Worm (Caenorhabditis elegans): ENCODE results near the gene pcs-1.

pcs-1 gene

DNA sequence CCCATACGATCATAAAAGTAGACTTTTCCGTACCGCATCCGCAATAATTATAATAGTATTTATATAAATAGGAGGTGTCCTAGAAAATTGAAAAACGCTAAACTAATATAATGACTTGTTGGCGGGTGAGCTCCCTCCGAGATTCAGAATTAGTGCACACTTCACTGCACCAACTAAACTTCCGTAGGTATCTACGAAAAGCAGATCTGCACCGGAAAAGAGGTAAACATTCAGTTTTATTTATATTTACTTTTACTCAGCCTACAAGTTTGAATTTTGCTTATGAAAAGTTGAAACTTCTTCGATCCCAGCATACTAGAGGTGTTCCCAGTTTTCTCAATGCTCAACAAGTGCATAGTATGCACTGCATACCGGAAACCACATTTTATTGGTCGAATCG, 14.5 kb upstream of the pcs-1 start, which contains the start of gene F07A11.1:
TSS of gene F07A11.1 (minus strand) at position 101 of the 400 bp plus-strand sequence.
- TF ChIP-seq snpc-4 (GFP tag; optimal IDR thresholded peaks at IDR 0.05) (no peak), snpc-4 (tag; optimal IDR thresholded peaks at IDR 0.05) (peak in 1 of 4 experiments; percentile 1), Y95B8A.8 (GFP tag; IDR thresholded peaks at IDR 0.05) (0 out of 2 replicates have a peak, but pooled peaks have one; percentile 49), him-1 (tag; optimal IDR thresholded peaks at IDR 0.05) (peak; percentile 55), B0336.3 (GFP tag; IDR thresholded peaks at IDR 0.05) (peak; percentile 36; the same call in 1 of the 2 replicates), mel-28 (tag; optimal IDR thresholded peaks at IDR 0.05; ENCODE audit: borderline replicate concordance) (no peak), madf-8 (GFP tag; conservative IDR thresholded peaks at IDR 0.05) (0 out of 2 replicates have a peak, but pooled peaks have one; percentile 20), snpc-3.4 (tag; optimal IDR thresholded peaks at IDR 0.05) (peak; percentile 5), lin-40 (tag; optimal IDR thresholded peaks at IDR 0.05) (no peak)

DNA sequence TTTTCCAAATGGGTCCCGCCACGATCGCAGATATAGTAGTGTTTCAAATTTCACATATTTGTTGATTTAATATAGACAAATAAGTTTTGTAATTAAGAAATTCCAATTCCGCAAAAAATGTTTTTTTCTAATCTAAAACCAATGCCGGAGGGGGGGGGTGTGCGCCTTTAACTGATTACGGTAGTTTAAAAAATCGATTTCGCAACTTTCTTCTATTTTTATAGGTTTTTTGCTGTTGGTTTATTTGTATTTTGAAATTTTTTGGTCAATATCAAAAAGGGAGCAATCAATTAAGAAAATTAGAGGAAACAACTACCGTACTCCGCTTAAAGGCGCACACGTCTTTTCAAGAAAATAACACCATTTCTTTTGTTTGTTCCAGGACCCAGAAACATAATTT, 14.0 kb upstream of the pcs-1 start:
- TF ChIP-seq dpff-1 (tag; optimal IDR thresholded peaks at IDR 0.05) (no peak), D2030.7 (GFP tag; IDR thresholded peaks at IDR 0.05) (no peak), lsl-1 (GFP tag; optimal IDR thresholded peaks at IDR 0.05) (peak; percentile 53), cebp-1 (GFP tag; IDR thresholded peaks at IDR 0.05) (no peak), cebp-1 (tag; optimal IDR thresholded peaks at IDR 0.05) (peak; percentile 35)

DNA sequence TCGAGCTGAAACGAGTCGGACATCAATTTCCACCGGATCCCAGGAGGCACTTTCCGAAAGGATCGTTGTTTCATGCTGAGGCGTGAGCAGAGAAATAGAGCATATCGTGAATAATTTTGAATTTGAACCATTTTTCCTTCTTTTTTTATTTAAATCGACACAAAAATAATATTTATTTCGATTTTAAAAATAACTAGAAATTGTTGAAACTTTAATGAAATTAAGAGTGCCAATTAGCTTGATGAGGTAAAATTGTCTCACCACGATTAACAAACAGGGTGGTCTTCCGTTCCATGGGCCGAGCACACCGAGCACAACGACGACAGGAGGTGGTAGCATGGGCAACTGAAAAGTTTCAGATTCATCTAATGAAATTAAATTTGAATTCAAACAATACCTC, 10.8 kb upstream of the pcs-1 start:
- TF ChIP-seq madf-3 (GFP tag; IDR thresholded peaks at IDR 0.05) (0 out of 2 replicates have a peak, but pooled peaks have one; percentile 34), rpc-1 (optimal IDR thresholded peaks at IDR 0.05) (no peak), rpc-1 (tag; optimal IDR thresholded peaks at IDR 0.05) (no peak), F33H1.4 (GFP tag; IDR thresholded peaks at IDR 0.05) (no peak)

DNA sequence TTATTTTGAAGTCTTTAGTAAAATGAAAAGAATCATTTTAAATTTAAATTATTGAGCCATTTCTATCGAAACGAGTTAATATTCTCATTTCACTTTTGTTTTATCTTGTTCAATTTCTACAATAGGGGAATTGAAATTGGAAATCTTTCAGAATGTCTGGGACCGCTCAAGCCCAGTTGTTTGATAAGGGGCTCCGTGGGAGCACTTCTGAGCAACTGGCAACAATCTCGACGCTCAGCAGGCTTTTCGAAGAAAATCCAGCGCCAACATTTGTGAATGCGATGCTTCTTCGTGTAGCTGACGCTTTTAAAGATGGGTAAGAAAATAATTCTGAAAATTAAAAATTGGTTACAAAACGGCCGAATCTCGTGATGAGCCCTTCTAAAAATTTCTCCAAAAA, 5.2 kb upstream of the pcs-1 start, which contains the start of gene ints-7:
TSS of gene ints-7 (plus strand) at position 152 of the 400 bp plus-strand sequence.
- TF ChIP-seq lsl-1 (GFP tag; optimal IDR thresholded peaks at IDR 0.05): no peak
- TF ChIP-seq hrde-1 (tag; optimal IDR thresholded peaks at IDR 0.05; ENCODE audit: borderline replicate concordance): peak; percentile 64
- TF ChIP-seq snpc-1.1 (tag; optimal IDR thresholded peaks at IDR 0.05; ENCODE audit: insufficient read depth): no peak
- TF ChIP-seq ztf-28 (GFP tag; IDR thresholded peaks at IDR 0.05): no peak
- TF ChIP-seq lir-1 (GFP tag; conservative IDR thresholded peaks at IDR 0.05): no peak
- no peak for TF ChIP-seq aptf-3 (GFP tag; IDR thresholded peaks at IDR 0.05)
- TF ChIP-seq F49E8.2 (tag; optimal IDR thresholded peaks at IDR 0.05; ENCODE audit: insufficient read depth): no peak
- no peak for TF ChIP-seq bed-2 (GFP tag; IDR thresholded peaks at IDR 0.05)
- peak; percentile 49; the same call in 1 of the 2 replicates for TF ChIP-seq ekl-4 (GFP tag; IDR thresholded peaks at IDR 0.05)
- no peak for TF ChIP-seq Y95B8A.8 (GFP tag; IDR thresholded peaks at IDR 0.05)
- TF ChIP-seq ceh-40 (GFP tag; IDR thresholded peaks at IDR 0.05): no peak
- TF ChIP-seq snpc-4 (GFP tag; optimal IDR thresholded peaks at IDR 0.05): no peak
- TF ChIP-seq snpc-4 (tag; optimal IDR thresholded peaks at IDR 0.05): no peak
- TF ChIP-seq ztf-26 (tag; optimal IDR thresholded peaks at IDR 0.05): no peak
- TF ChIP-seq F37B4.10 (GFP tag; IDR thresholded peaks at IDR 0.05): no peak
- no peak for TF ChIP-seq dpl-1 (GFP tag; optimal IDR thresholded peaks at IDR 0.05)
- no peak for TF ChIP-seq madf-10 (tag; optimal IDR thresholded peaks at IDR 0.05)
- TF ChIP-seq B0336.3 (GFP tag; IDR thresholded peaks at IDR 0.05): peak; percentile 47; the same call in 1 of the 2 replicates
- TF ChIP-seq snpc-1.3 (tag; optimal IDR thresholded peaks at IDR 0.05; ENCODE audit: insufficient read depth): peak; percentile 4
- TF ChIP-seq K12H6.12 (tag; optimal IDR thresholded peaks at IDR 0.05): no peak
- no peak for TF ChIP-seq ztf-22 (GFP tag; optimal IDR thresholded peaks at IDR 0.05)
- TF ChIP-seq bed-1 (GFP tag; IDR thresholded peaks at IDR 0.05): no peak
- TF ChIP-seq cebp-1 (GFP tag; IDR thresholded peaks at IDR 0.05): no peak
- no peak for TF ChIP-seq cebp-1 (tag; optimal IDR thresholded peaks at IDR 0.05)
- TF ChIP-seq tlf-1 (GFP tag; optimal IDR thresholded peaks at IDR 0.05): no peak
- no peak for TF ChIP-seq let-526 (GFP tag; IDR thresholded peaks at IDR 0.05)
- no peak for TF ChIP-seq die-1 (tag; optimal IDR thresholded peaks at IDR 0.05)
- TF ChIP-seq C17E4.6 (GFP tag; IDR thresholded peaks at IDR 0.05): 0 out of 2 replicates have a peak, but pooled peaks have one; percentile 31
- no peak for TF ChIP-seq T07F8.4 (tag; optimal IDR thresholded peaks at IDR 0.05)
- no peak for TF ChIP-seq ztf-6 (GFP tag; IDR thresholded peaks at IDR 0.05)
- no peak for TF ChIP-seq nhr-80 (tag; optimal IDR thresholded peaks at IDR 0.05)
- TF ChIP-seq snpc-3.4 (tag; optimal IDR thresholded peaks at IDR 0.05): no peak
- TF ChIP-seq F52B5.7 (tag; optimal IDR thresholded peaks at IDR 0.05): peak; percentile 9
